Worm (Caenorhabditis elegans) whole organism, L4/young adult: ENCODE results near the gene tsp-17.

ENCODE experiments used
- W03F9.2 ChIP-seq: fragments of 150-350 bp; optimal IDR thresholded peaks from 2 replicates; lab custom pipeline; 2014; ENCODE audit warnings: missing biosample characterization, missing genetic modification characterization
- dao-5 ChIP-seq: sonication (generic microtip); optimal IDR thresholded peaks from 2 replicates; lab custom pipeline; 2016; ENCODE audit warnings: missing genotype, missing genetic modification characterization, moderate library complexity, missing compliant biosample characterization
- him-1 ChIP-seq: sonication (generic microtip); optimal IDR thresholded peaks from 2 replicates; lab custom pipeline; 2016; ENCODE audit warnings: missing genotype, missing genetic modification reagents, missing genetic modification characterization, missing compliant biosample characterization

DNA sequence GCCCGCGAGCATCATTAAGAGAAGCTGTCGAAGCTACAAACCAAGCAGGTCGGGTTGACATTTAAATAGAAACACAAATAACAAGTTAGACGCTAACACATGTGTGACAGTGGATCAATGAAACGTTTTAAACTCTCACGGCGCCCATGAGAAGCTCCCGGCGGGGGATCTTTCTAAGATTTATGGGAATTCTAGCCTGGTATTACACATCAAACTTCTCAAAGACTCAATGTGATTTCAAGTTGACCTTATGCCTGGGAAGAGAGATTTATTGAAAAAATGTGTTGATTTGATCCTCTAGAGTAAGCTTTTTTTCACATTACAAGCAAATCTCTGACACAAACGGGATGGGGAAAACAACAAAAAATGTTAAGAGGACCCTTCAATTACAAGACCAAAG, 28.8 kb downstream of the tsp-17 start:
- TF ChIP-seq him-1 (tag; lab: Kevin White, UChicago) (no peak), W03F9.2 (tag; lab: Kevin White, UChicago) (no peak), dao-5 (tag; lab: Kevin White, UChicago) (no peak)
